Worm (Caenorhabditis elegans) whole organism, late embryonic: ENCODE results near the gene mip-2.

Experiments used
- C38D4.7 ChIP-seq: fragments of 200-800 bp; sonication (Bioruptor generic); optimal IDR thresholded peaks from 2 replicates; lab custom pipeline; 2018; ENCODE audit warnings: mild to moderate bottlenecking, missing genetic modification characterization, moderate library complexity, missing compliant biosample characterization
- F13H6.1 ChIP-seq: sonication (generic microtip); optimal IDR thresholded peaks from 2 replicates; lab custom pipeline; 2016; ENCODE audit warnings: missing genetic modification characterization, missing compliant biosample characterization
- K09A11.1 ChIP-seq: sonication (generic microtip); optimal IDR thresholded peaks from 2 replicates; lab custom pipeline; 2017; ENCODE audit warnings: antibody characterized with exemption, mild to moderate bottlenecking, missing genetic modification characterization, missing compliant biosample characterization; ENCODE audit not compliant: insufficient read depth
- T23F11.4 ChIP-seq: fragments of 200-800 bp; sonication (Bioruptor generic); optimal IDR thresholded peaks from 2 replicates; lab custom pipeline; 2018; ENCODE audit warnings: mild to moderate bottlenecking, missing genetic modification characterization, missing compliant biosample characterization
- ahr-1 ChIP-seq: sonication (generic microtip); optimal IDR thresholded peaks from 2 replicates; lab custom pipeline; 2016; ENCODE audit warnings: missing genetic modification characterization, missing compliant biosample characterization
- ceh-14 ChIP-seq: sonication (generic microtip); optimal IDR thresholded peaks from 2 replicates; lab custom pipeline; 2016; ENCODE audit warnings: missing genotype, missing genetic modification characterization, missing compliant biosample characterization
- ceh-18 ChIP-seq: sonication (generic microtip); optimal IDR thresholded peaks from 2 replicates; lab custom pipeline; 2016; ENCODE audit warnings: missing genetic modification characterization, missing compliant biosample characterization
- ceh-2 ChIP-seq: sonication (generic microtip); optimal IDR thresholded peaks from 2 replicates; lab custom pipeline; 2016; ENCODE audit warnings: missing genotype, missing genetic modification characterization, missing compliant biosample characterization
- ceh-30 ChIP-seq: fragments of 150-350 bp; optimal IDR thresholded peaks from 2 replicates; lab custom pipeline; 2014; ENCODE audit warnings: missing biosample characterization, missing genetic modification characterization
- ceh-34 ChIP-seq: sonication (generic microtip); optimal IDR thresholded peaks from 2 replicates; lab custom pipeline; 2016; ENCODE audit warnings: mild to moderate bottlenecking, missing genetic modification characterization, missing compliant biosample characterization
- ceh-9 ChIP-seq: sonication (generic microtip); optimal IDR thresholded peaks from 2 replicates; lab custom pipeline; 2016; ENCODE audit warnings: mild to moderate bottlenecking, missing genetic modification characterization, inconsistent platforms, missing compliant biosample characterization
- che-1 ChIP-seq: sonication (generic microtip); optimal IDR thresholded peaks from 2 replicates; lab custom pipeline; 2016; ENCODE audit warnings: mild to moderate bottlenecking, missing genetic modification characterization, missing compliant biosample characterization
- dmd-4 ChIP-seq: sonication (generic microtip); optimal IDR thresholded peaks from 2 replicates; lab custom pipeline; 2016; ENCODE audit warnings: borderline replicate concordance, missing genetic modification characterization, missing compliant biosample characterization
- ets-4 ChIP-seq: sonication (generic microtip); optimal IDR thresholded peaks from 2 replicates; lab custom pipeline; 2016; ENCODE audit warnings: missing genetic modification characterization, missing compliant biosample characterization
- eyg-1 ChIP-seq: sonication (generic microtip); optimal IDR thresholded peaks from 2 replicates; lab custom pipeline; 2016; ENCODE audit warnings: missing genotype, missing genetic modification characterization, missing compliant biosample characterization
- fax-1 ChIP-seq: sonication (generic microtip); optimal IDR thresholded peaks from 2 replicates; lab custom pipeline; 2016; ENCODE audit warnings: missing genotype, missing genetic modification characterization, missing compliant biosample characterization
- fkh-6 ChIP-seq: sonication (generic microtip); optimal IDR thresholded peaks from 2 replicates; lab custom pipeline; 2016; ENCODE audit warnings: missing genetic modification characterization, missing compliant biosample characterization
- hlh-8 ChIP-seq: sonication (generic microtip); optimal IDR thresholded peaks from 2 replicates; lab custom pipeline; 2016; ENCODE audit warnings: missing genotype, missing genetic modification characterization, missing compliant biosample characterization
- lim-6 ChIP-seq: sonication (generic microtip); optimal IDR thresholded peaks from 2 replicates; lab custom pipeline; 2016; ENCODE audit warnings: missing genetic modification characterization, missing compliant biosample characterization
- lin-11 ChIP-seq: fragments of 200-800 bp; sonication (Bioruptor generic); optimal IDR thresholded peaks from 2 replicates; lab custom pipeline; 2018; ENCODE audit warnings: mild to moderate bottlenecking, missing genetic modification characterization, missing compliant biosample characterization
- madf-2 ChIP-seq: sonication (generic microtip); optimal IDR thresholded peaks from 2 replicates; lab custom pipeline; 2017; ENCODE audit warnings: missing genetic modification characterization, missing compliant biosample characterization
- mec-3 ChIP-seq: sonication (generic microtip); optimal IDR thresholded peaks from 2 replicates; lab custom pipeline; 2016; ENCODE audit warnings: borderline replicate concordance, missing genetic modification characterization, missing compliant biosample characterization
- nhr-232 ChIP-seq: sonication (generic microtip); optimal IDR thresholded peaks from 2 replicates; lab custom pipeline; 2016; ENCODE audit warnings: missing genetic modification characterization, missing compliant biosample characterization
- npax-4 ChIP-seq: sonication (generic microtip); optimal IDR thresholded peaks from 2 replicates; lab custom pipeline; 2016; ENCODE audit warnings: missing genetic modification characterization, missing compliant biosample characterization
- odd-2 ChIP-seq: sonication (generic microtip); optimal IDR thresholded peaks from 2 replicates; lab custom pipeline; 2017; ENCODE audit warnings: antibody characterized with exemption, mild to moderate bottlenecking, missing genetic modification characterization, missing compliant biosample characterization
- pag-3 ChIP-seq: sonication (generic microtip); optimal IDR thresholded peaks from 2 replicates; lab custom pipeline; 2016; ENCODE audit warnings: missing compliant biosample characterization, missing genetic modification characterization, borderline replicate concordance
- pat-9 ChIP-seq: fragments of 200-800 bp; sonication (Bioruptor generic); optimal IDR thresholded peaks from 2 replicates; lab custom pipeline; 2018; ENCODE audit warnings: mild to moderate bottlenecking, missing genetic modification characterization, moderate library complexity, missing compliant biosample characterization
- pax-1 ChIP-seq: fragments of 150-350 bp; optimal IDR thresholded peaks from 2 replicates; lab custom pipeline; 2014; ENCODE audit warnings: missing biosample characterization, missing genetic modification characterization
- pha-2 ChIP-seq: sonication (generic microtip); optimal IDR thresholded peaks from 2 replicates; lab custom pipeline; 2017; ENCODE audit warnings: mild to moderate bottlenecking, missing genetic modification characterization, missing compliant biosample characterization
- sdc-2 ChIP-seq: sonication (generic microtip); optimal IDR thresholded peaks from 2 replicates; lab custom pipeline; 2016; ENCODE audit warnings: missing genotype, missing genetic modification characterization, missing compliant biosample characterization
- sox-4 ChIP-seq: sonication (generic microtip); optimal IDR thresholded peaks from 2 replicates; lab custom pipeline; 2017; ENCODE audit warnings: mild to moderate bottlenecking, missing genetic modification characterization, inconsistent platforms, missing compliant biosample characterization
- tbx-2 ChIP-seq: sonication (generic microtip); optimal IDR thresholded peaks from 2 replicates; lab custom pipeline; 2016; ENCODE audit warnings: missing genetic modification characterization, missing compliant biosample characterization
- tbx-7 ChIP-seq: sonication (generic microtip); optimal IDR thresholded peaks from 2 replicates; lab custom pipeline; 2016; ENCODE audit warnings: missing genotype, missing genetic modification characterization, missing compliant biosample characterization
- ttx-3 ChIP-seq: sonication (generic microtip); optimal IDR thresholded peaks from 2 replicates; lab custom pipeline; 2016; ENCODE audit warnings: missing genetic modification reagents, missing genetic modification characterization, missing compliant biosample characterization
- zip-5 ChIP-seq: sonication (generic microtip); optimal IDR thresholded peaks from 2 replicates; lab custom pipeline; 2016; ENCODE audit warnings: missing genetic modification characterization, missing compliant biosample characterization
- ztf-16 ChIP-seq: sonication (generic microtip); optimal IDR thresholded peaks from 2 replicates; lab custom pipeline; 2017; ENCODE audit warnings: missing genetic modification characterization, missing compliant biosample characterization

The mip-2 gene

DNA sequence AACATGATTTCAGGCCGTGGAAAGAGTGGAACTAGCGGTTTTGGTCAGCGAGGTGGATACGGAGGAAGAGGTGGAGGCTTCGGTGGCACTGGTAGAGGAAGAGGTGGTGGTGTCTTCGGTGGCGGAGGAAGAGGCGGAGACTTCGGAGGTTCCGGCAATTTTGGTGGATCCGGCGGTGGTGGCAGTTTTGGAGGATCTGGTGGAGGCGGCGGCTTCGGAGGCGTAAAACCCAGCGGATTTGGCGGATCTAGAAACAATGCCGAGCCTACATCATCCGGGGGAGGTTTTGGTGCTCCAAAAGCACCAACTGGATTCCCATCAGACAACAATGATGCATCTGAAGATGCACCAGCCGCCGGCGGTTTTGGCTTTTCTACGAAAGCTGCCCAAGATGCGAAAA is 3.4 kb downstream of the mip-2 start:
- no peak for TF ChIP-seq ceh-2 (tag; lab: Kevin White, UChicago)
- TF ChIP-seq tbx-7 (tag; lab: Kevin White, UChicago): no peak
- TF ChIP-seq mec-3 (tag; lab: Kevin White, UChicago): no peak
- TF ChIP-seq ttx-3 (tag; lab: Kevin White, UChicago): no peak
- TF ChIP-seq ztf-16 (tag; lab: Kevin White, UChicago): no peak
- no peak for TF ChIP-seq madf-2 (tag; lab: Kevin White, UChicago)
- no peak for TF ChIP-seq lim-6 (tag; lab: Kevin White, UChicago)
- no peak for TF ChIP-seq zip-5 (tag; lab: Kevin White, UChicago)
- TF ChIP-seq hlh-8: no peak
- no peak for TF ChIP-seq dmd-4 (tag; lab: Kevin White, UChicago)

DNA sequence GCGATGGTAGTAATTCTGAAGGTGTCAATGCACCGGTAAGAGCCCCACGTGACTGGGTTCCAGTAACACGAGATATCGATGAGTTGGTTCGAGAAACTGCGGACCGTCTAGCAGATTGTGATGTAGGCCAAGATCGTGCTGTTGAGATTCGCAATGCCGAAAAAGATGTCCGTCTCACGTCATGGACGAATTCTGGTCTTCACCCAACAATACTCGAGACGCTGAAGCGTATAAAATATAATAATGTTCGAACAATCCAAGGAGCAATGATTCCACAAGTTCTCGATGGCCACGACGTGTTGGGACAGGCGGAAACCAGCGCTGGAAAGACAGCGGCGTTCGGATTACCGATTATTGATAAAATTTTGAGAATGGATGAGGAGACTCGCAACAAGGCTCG is 5.3 kb downstream of the mip-2 start:
- TF ChIP-seq tbx-7 (tag; lab: Kevin White, UChicago) (no peak), lin-11 (no peak), npax-4 (no peak), ceh-18 (tag; lab: Kevin White, UChicago) (no peak), eyg-1 (no peak), pat-9 (no peak), zip-5 (tag; lab: Kevin White, UChicago) (no peak)
- TF ChIP-seq, all 69 proteins: peak for 0

DNA sequence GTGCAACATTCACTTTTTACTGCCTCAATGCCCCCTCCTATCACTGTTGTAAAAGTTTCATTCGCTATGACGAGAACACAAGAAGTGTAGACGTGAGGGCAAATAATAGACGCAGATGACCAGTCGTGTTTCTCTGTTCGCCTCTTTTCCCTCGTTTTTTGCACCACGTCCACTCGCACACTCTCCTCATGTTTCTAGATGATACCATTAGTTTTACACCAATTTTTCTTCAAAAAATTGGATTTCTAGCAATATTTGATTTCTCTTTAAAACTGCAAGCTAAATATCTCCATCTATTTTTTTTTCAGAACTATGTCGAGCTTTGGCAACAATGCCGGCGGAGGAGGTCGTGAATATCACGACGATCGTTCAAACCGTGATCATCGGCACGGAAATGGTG is 6.7 kb downstream of the mip-2 start, which contains the start of gene rde-12:
TSS of gene rde-12 (plus strand) at position 301 of the 400 bp plus-strand sequence.
- TF ChIP-seq pat-9: no peak
- no peak for TF ChIP-seq ceh-9 (tag; lab: Kevin White, UChicago)
- no peak for TF ChIP-seq odd-2 (tag; lab: Kevin White, UChicago)
- no peak for TF ChIP-seq mec-3 (tag; lab: Kevin White, UChicago)
- no peak for TF ChIP-seq ceh-14 (tag; lab: Kevin White, UChicago)
- TF ChIP-seq fkh-6: no peak
- TF ChIP-seq fax-1: no peak
- no peak for TF ChIP-seq F13H6.1 (tag; lab: Kevin White, UChicago)
- no peak for TF ChIP-seq madf-2 (tag; lab: Kevin White, UChicago)
- TF ChIP-seq ceh-30 (tag; lab: Kevin White, UChicago): no peak
- TF ChIP-seq che-1 (tag; lab: Kevin White, UChicago): no peak
- no peak for TF ChIP-seq pax-1 (tag; lab: Kevin White, UChicago)
- TF ChIP-seq ceh-2 (tag; lab: Kevin White, UChicago): no peak
- TF ChIP-seq ceh-34 (tag; lab: Kevin White, UChicago): no peak
- no peak for TF ChIP-seq ahr-1 (tag; lab: Kevin White, UChicago)
- TF ChIP-seq ttx-3 (tag; lab: Kevin White, UChicago): no peak
- TF ChIP-seq sdc-2: no peak
- no peak for TF ChIP-seq ets-4 (tag; lab: Kevin White, UChicago)
- TF ChIP-seq tbx-2 (tag; lab: Kevin White, UChicago): no peak
- TF ChIP-seq C38D4.7 (GFP tag; lab: Kevin White, UChicago): no peak

ce11 chrV:13664340-13664916 is 7.3 kb downstream of the mip-2 start:
- no peak for TF ChIP-seq C38D4.7 (GFP tag; lab: Kevin White, UChicago)
- TF ChIP-seq pha-2 (tag; lab: Kevin White, UChicago): no peak
- TF ChIP-seq T23F11.4 (GFP tag; lab: Kevin White, UChicago): no peak
- TF ChIP-seq pag-3 (tag; lab: Kevin White, UChicago): no peak
- TF ChIP-seq K09A11.1 (tag; lab: Kevin White, UChicago): no peak
- TF ChIP-seq ceh-9 (tag; lab: Kevin White, UChicago): no peak
- no peak for TF ChIP-seq ztf-16 (tag; lab: Kevin White, UChicago)
- no peak for TF ChIP-seq nhr-232 (tag; lab: Kevin White, UChicago)
- TF ChIP-seq sox-4 (tag; lab: Kevin White, UChicago): no peak
